Worm (Caenorhabditis elegans) whole organism, mixed stage, embryonic: Measurements from ENCODE around the gene F13A7.7.

Source experiments
- ham-2 ChIP-seq: fragments of 200-800 bp; sonication (Bioruptor generic); optimal IDR thresholded peaks from 2 replicates; lab custom pipeline; 2018; ENCODE audit warnings: mild to moderate bottlenecking, missing genetic modification characterization, missing compliant biosample characterization
- nhr-28 ChIP-seq: fragments of 150-350 bp; optimal IDR thresholded peaks from 2 replicates; lab custom pipeline; 2014; ENCODE audit warnings: missing biosample characterization, missing genetic modification characterization

- TF ChIP-seq nhr-28 (no peak), ham-2 (GFP tag; lab: Kevin White, UChicago) (no peak)
These were observed 45.9 kb upstream of the F13A7.7 start, which contains the start of gene F26D2.10 for ce11 chrV:16429503-16429902.
